Worm (Caenorhabditis elegans) whole organism, L1 larva: ENCODE results near the gene clc-7.

Experiments used
- C04F5.9 ChIP-seq: sonication (generic microtip); optimal IDR thresholded peaks from 2 replicates; lab custom pipeline; 2016; ENCODE audit warnings: missing genetic modification characterization, missing compliant biosample characterization
- aly-2 ChIP-seq: fragments of 150-350 bp; optimal IDR thresholded peaks from 2 replicates; lab custom pipeline; 2014; ENCODE audit warnings: missing biosample characterization, missing genetic modification characterization
- blmp-1 ChIP-seq: fragments of 150-350 bp; optimal IDR thresholded peaks from 2 replicates; lab custom pipeline; 2014; ENCODE audit warnings: missing biosample characterization, missing genetic modification characterization
- ceh-82 ChIP-seq, 3 experiments: fragments of 150-350 bp in 1 of 3; sonication (generic microtip) in 2 of 3; optimal IDR thresholded peaks; 2 replicates each; lab custom pipeline; 2014 to 2017; ENCODE audit warnings: missing biosample characterization in 3 of 3, missing genetic modification characterization in 3 of 3
- ceh-88 ChIP-seq: fragments of 200-800 bp; sonication (Bioruptor generic); IDR thresholded peaks from 2 replicates; pipeline ENCODE4 v1.3.6; 2022; ENCODE audit warnings: missing genetic modification characterization, missing compliant biosample characterization
- ceh-90 ChIP-seq: sonication (generic microtip); optimal IDR thresholded peaks from 2 replicates; lab custom pipeline; 2016; ENCODE audit warnings: missing genetic modification characterization, missing compliant biosample characterization
- ces-1 ChIP-seq: fragments of 150-350 bp; optimal IDR thresholded peaks from 2 replicates; lab custom pipeline; 2014; ENCODE audit warnings: missing biosample characterization, missing genetic modification reagents, missing genetic modification characterization
- efl-1 ChIP-seq, 4 experiments: fragments of 150-350 bp; optimal IDR thresholded peaks in 3 of 4; peaks in 1 of 4; 1 replicate in 1 of 4; 2 replicates in 3 of 4; lab custom pipeline; 2014; ENCODE audit warnings: missing biosample characterization in 2 of 4, missing genetic modification characterization in 2 of 4, missing genetic modification reagents in 2 of 4
- elt-2 ChIP-seq: sonication (generic microtip); optimal IDR thresholded peaks from 2 replicates; lab custom pipeline; 2016; ENCODE audit warnings: missing genetic modification characterization, mild to moderate bottlenecking, inconsistent platforms, missing compliant biosample characterization, missing genetic modification reagents
- elt-3 ChIP-seq, 6 experiments: fragments of 150-350 bp in 1 of 6; sonication (generic microtip); optimal IDR thresholded peaks; 2 replicates each; lab custom pipeline; 2017 to 2018; ENCODE audit warnings: missing biosample characterization in 6 of 6, missing genetic modification characterization in 6 of 6, inconsistent platforms in 1 of 6
- ets-5 ChIP-seq: fragments of 200-800 bp; sonication (Bioruptor generic); IDR thresholded peaks from 2 replicates; pipeline ENCODE4 v1.3.6; 2022; ENCODE audit warnings: missing genetic modification characterization, missing compliant biosample characterization
- fos-1 ChIP-seq: fragments of 150-350 bp; optimal IDR thresholded peaks from 2 replicates; lab custom pipeline; 2014; ENCODE audit warnings: missing biosample characterization, missing genetic modification characterization
- grh-1 ChIP-seq: fragments of 200-800 bp; sonication (Bioruptor generic); IDR thresholded peaks from 2 replicates; pipeline ENCODE4 v1.3.6; 2022; ENCODE audit warnings: missing genetic modification reagents, missing genetic modification characterization, missing compliant biosample characterization
- hlh-17 ChIP-seq: fragments of 200-800 bp; sonication (Bioruptor generic); optimal IDR thresholded peaks from 2 replicates; lab custom pipeline; 2018; ENCODE audit warnings: missing genetic modification characterization, mild to moderate bottlenecking, missing compliant biosample characterization, moderate library complexity, borderline replicate concordance
- hpl-2 ChIP-seq: fragments of 150-350 bp; optimal IDR thresholded peaks from 2 replicates; lab custom pipeline; 2014; ENCODE audit warnings: missing biosample characterization, missing genetic modification reagents, missing genetic modification characterization
- irx-1 ChIP-seq: sonication (generic microtip); optimal IDR thresholded peaks from 2 replicates; lab custom pipeline; 2016; ENCODE audit warnings: missing genetic modification characterization, missing compliant biosample characterization
- lin-14 ChIP-seq: fragments of 200-800 bp; sonication (Bioruptor generic); optimal IDR thresholded peaks from 2 replicates; lab custom pipeline; 2018; ENCODE audit warnings: mild to moderate bottlenecking, missing genetic modification characterization, moderate library complexity, missing compliant biosample characterization
- lin-15B ChIP-seq: fragments of 150-350 bp; sonication (generic microtip); optimal IDR thresholded peaks from 3 replicates; lab custom pipeline; 2014; ENCODE audit warnings: missing biosample characterization, missing genetic modification characterization
- lin-35 ChIP-seq, 2 experiments: fragments of 150-350 bp; optimal IDR thresholded peaks; 2 replicates each; lab custom pipeline; 2014; ENCODE audit warnings: missing biosample characterization in 2 of 2, missing genetic modification characterization in 2 of 2, missing genetic modification reagents in 2 of 2
- lin-39 ChIP-seq: fragments of 150-350 bp; optimal IDR thresholded peaks from 2 replicates; lab custom pipeline; 2014; ENCODE audit warnings: missing biosample characterization, missing genetic modification reagents, missing genetic modification characterization
- lsy-2 ChIP-seq, 2 experiments: fragments of 150-350 bp; optimal IDR thresholded peaks; 2 replicates each; lab custom pipeline; 2014; ENCODE audit warnings: missing biosample characterization in 2 of 2, missing genetic modification characterization in 2 of 2
- mdl-1 ChIP-seq, 2 experiments: fragments of 150-350 bp; optimal IDR thresholded peaks; 2 replicates each; lab custom pipeline; 2014 to 2017; ENCODE audit warnings: missing biosample characterization in 2 of 2, missing genetic modification characterization in 2 of 2, inconsistent platforms in 1 of 2
- mep-1 ChIP-seq: fragments of 150-350 bp; optimal IDR thresholded peaks from 2 replicates; lab custom pipeline; 2014; ENCODE audit warnings: missing biosample characterization, missing genetic modification characterization
- nhr-19 ChIP-seq: fragments of 200-800 bp; sonication (Bioruptor generic); conservative IDR thresholded peaks from 2 replicates; pipeline ENCODE4 v1.3.6; 2022; ENCODE audit warnings: missing genetic modification characterization, missing compliant biosample characterization
- nhr-20 ChIP-seq: sonication (generic microtip); optimal IDR thresholded peaks from 2 replicates; lab custom pipeline; 2016; ENCODE audit warnings: mild to moderate bottlenecking, missing genetic modification characterization, missing compliant biosample characterization
- nhr-237 ChIP-seq: fragments of 150-350 bp; optimal IDR thresholded peaks from 2 replicates; lab custom pipeline; 2014; ENCODE audit warnings: missing biosample characterization, missing genetic modification characterization
- nhr-47 ChIP-seq: sonication (generic microtip); optimal IDR thresholded peaks from 2 replicates; lab custom pipeline; 2016; ENCODE audit warnings: mild to moderate bottlenecking, missing genetic modification characterization, moderate library complexity, missing compliant biosample characterization
- nhr-71 ChIP-seq: sonication (generic microtip); optimal IDR thresholded peaks from 2 replicates; lab custom pipeline; 2016; ENCODE audit warnings: mild to moderate bottlenecking, missing genetic modification characterization, moderate library complexity, missing compliant biosample characterization
- nhr-76 ChIP-seq: sonication (generic microtip); optimal IDR thresholded peaks from 2 replicates; lab custom pipeline; 2017; ENCODE audit warnings: missing biosample characterization, missing genetic modification characterization
- nhr-84 ChIP-seq: sonication (generic microtip); optimal IDR thresholded peaks from 2 replicates; lab custom pipeline; 2017; ENCODE audit warnings: missing biosample characterization, missing genetic modification characterization
- nhr-85 ChIP-seq: sonication (generic microtip); peaks from one replicate; lab custom pipeline; 2016; ENCODE audit warnings: missing genetic modification characterization, inconsistent platforms, missing compliant biosample characterization
- nhr-90 ChIP-seq: sonication (generic microtip); optimal IDR thresholded peaks from 2 replicates; lab custom pipeline; 2016; ENCODE audit warnings: mild to moderate bottlenecking, missing genetic modification characterization, missing compliant biosample characterization; ENCODE audit not compliant: poor library complexity
- snu-23 ChIP-seq: sonication (generic microtip); optimal IDR thresholded peaks from 2 replicates; lab custom pipeline; 2016; ENCODE audit warnings: missing genetic modification characterization, missing compliant biosample characterization
- sptf-1 ChIP-seq: fragments of 150-350 bp; optimal IDR thresholded peaks from 2 replicates; lab custom pipeline; 2014; ENCODE audit warnings: missing biosample characterization, missing genetic modification characterization
- tbx-2 ChIP-seq: sonication (generic microtip); optimal IDR thresholded peaks from 2 replicates; lab custom pipeline; 2016; ENCODE audit warnings: missing genetic modification characterization, missing compliant biosample characterization
- unc-130 ChIP-seq: fragments of 150-350 bp; optimal IDR thresholded peaks from 2 replicates; lab custom pipeline; 2017; ENCODE audit warnings: missing biosample characterization, missing genetic modification characterization, inconsistent platforms
- unc-30 ChIP-seq: sonication (generic microtip); optimal IDR thresholded peaks from 2 replicates; lab custom pipeline; 2017; ENCODE audit warnings: missing biosample characterization, missing genetic modification characterization
- unc-62 ChIP-seq: fragments of 150-350 bp; optimal IDR thresholded peaks from 2 replicates; lab custom pipeline; 2014; ENCODE audit warnings: missing biosample characterization, missing genetic modification reagents, missing genetic modification characterization
- vab-15 ChIP-seq: sonication (generic microtip); optimal IDR thresholded peaks from 2 replicates; lab custom pipeline; 2017; ENCODE audit warnings: missing genotype, mild to moderate bottlenecking, missing genetic modification characterization, missing compliant biosample characterization
- xbp-1 ChIP-seq: sonication (generic microtip); optimal IDR thresholded peaks from 2 replicates; lab custom pipeline; 2016; ENCODE audit warnings: missing genetic modification characterization, missing compliant biosample characterization
- zag-1 ChIP-seq: fragments of 150-350 bp; optimal IDR thresholded peaks from 2 replicates; lab custom pipeline; 2014; ENCODE audit warnings: missing biosample characterization, missing genetic modification characterization
- ztf-4 ChIP-seq: fragments of 150-350 bp; optimal IDR thresholded peaks from 2 replicates; lab custom pipeline; 2014; ENCODE audit warnings: missing biosample characterization, missing genetic modification characterization

clc-7 gene

ce11 chrX:5073895-5074294 lies 6.0 kb downstream of the clc-7 start:
- no peak for TF ChIP-seq nhr-20 (tag; lab: Kevin White, UChicago)
- no peak for TF ChIP-seq zag-1 (tag; lab: Kevin White, UChicago)
- TF ChIP-seq ets-5 (GFP tag; lab: Robert Waterston, UW): peak; percentile 91; the same call in 1 of the 2 replicates
- TF ChIP-seq nhr-85: peak; percentile 15
- TF ChIP-seq C04F5.9 (tag; lab: Kevin White, UChicago): no peak
- no peak for TF ChIP-seq snu-23 (GFP tag; lab: Kevin White, UChicago)
- TF ChIP-seq, all 84 proteins: peak for 2

- peak; percentile 40 for TF ChIP-seq lin-14 (GFP tag; lab: Kevin White, UChicago)
- TF ChIP-seq blmp-1: peak; percentile 74
- TF ChIP-seq nhr-85: peak; percentile 77
- TF ChIP-seq hpl-2: no peak
- no peak for TF ChIP-seq fos-1
Measured at ce11 chrX:5075538-5075937, 7.6 kb downstream of the clc-7 start.

DNA sequence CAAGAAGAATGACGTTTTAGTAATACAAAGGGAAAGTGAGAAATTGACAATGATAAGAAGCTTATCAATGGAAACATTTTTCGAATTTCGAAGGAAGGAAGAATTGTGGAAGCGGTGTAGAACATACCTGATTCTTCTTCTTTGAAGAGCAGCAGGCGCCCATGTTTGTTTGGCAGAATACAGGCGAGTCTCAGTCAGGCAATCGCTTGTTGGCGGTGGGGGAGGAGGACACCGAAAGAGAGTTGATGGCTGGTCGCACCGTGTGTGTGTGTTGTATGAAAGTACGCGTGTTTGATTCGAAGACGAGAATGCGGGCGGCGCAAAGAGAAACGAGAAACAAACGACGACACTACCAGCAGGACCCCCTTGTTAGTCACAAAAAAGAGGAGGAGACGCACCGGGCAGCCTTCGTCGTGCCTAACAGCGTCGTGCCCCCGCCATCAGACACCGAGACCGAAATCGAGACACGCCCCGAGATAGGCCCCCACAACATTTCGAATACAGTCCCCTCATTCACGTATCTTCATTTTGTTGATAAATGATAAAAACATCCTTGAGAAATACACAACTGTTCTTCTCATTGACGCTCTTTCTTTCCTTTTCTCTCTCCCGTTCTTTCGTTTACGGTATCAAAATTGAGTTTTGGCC lies 9.9 kb downstream of the clc-7 start, which contains the start of gene cal-5:
Gene cal-5, minus strand, starts transcription at position 266 of the 648 bp plus-strand sequence.
- peak; percentile 66 for TF ChIP-seq nhr-20 (tag; lab: Kevin White, UChicago)
- TF ChIP-seq lin-15B (tag; lab: Kevin White, UChicago): no peak
- TF ChIP-seq ces-1 (GFP tag; lab: Kevin White, UChicago): no peak
- peak; percentile 79 for TF ChIP-seq nhr-85
- TF ChIP-seq lsy-2 (tag; optimal IDR thresholded peaks at IDR 0.05; lab: Kevin White, UChicago): peak in 1 of 2 experiments; percentile 6
- no peak for TF ChIP-seq efl-1 (optimal IDR thresholded peaks at IDR 0.05; lab: Kevin White, UChicago)
- TF ChIP-seq efl-1 (GFP tag; optimal IDR thresholded peaks at IDR 0.05 in 1 of 2; lab: Kevin White, UChicago): peak in 1 of 2 experiments; percentile 71
- TF ChIP-seq lin-14 (GFP tag; lab: Kevin White, UChicago): peak; percentile 80
- TF ChIP-seq blmp-1: peak; percentile 10
- TF ChIP-seq elt-2: peak; percentile 66
- TF ChIP-seq hlh-17 (GFP tag; lab: Kevin White, UChicago): no peak
- no peak for TF ChIP-seq zag-1 (tag; lab: Kevin White, UChicago)
- 0 out of 2 replicates have a peak, but pooled peaks have one; percentile 15 for TF ChIP-seq grh-1 (GFP tag; lab: Robert Waterston, UW)
- 0 out of 2 replicates have a peak, but pooled peaks have one; percentile 10 for TF ChIP-seq nhr-19 (GFP tag; lab: Robert Waterston, UW)
- no peak for TF ChIP-seq lin-39 (tag; lab: Kevin White, UChicago)
- no peak for TF ChIP-seq nhr-84 (tag; lab: Kevin White, UChicago)
- peak in 1 of 2 experiments; percentile 52 for TF ChIP-seq mdl-1 (tag; optimal IDR thresholded peaks at IDR 0.05; lab: Kevin White, UChicago)
- peak; percentile 50 for TF ChIP-seq nhr-90 (tag; lab: Kevin White, UChicago)
- peak; percentile 44 for TF ChIP-seq snu-23 (GFP tag; lab: Kevin White, UChicago)
- TF ChIP-seq nhr-47 (tag; lab: Kevin White, UChicago): peak; percentile 26
- no peak for TF ChIP-seq ceh-88 (GFP tag; lab: Robert Waterston, UW)
- TF ChIP-seq unc-62 (GFP tag; lab: Kevin White, UChicago): no peak
- no peak for TF ChIP-seq ceh-90 (tag; lab: Kevin White, UChicago)
- TF ChIP-seq sptf-1: no peak
- peak; percentile 37 for TF ChIP-seq tbx-2
- peak; percentile 57 for TF ChIP-seq nhr-71 (tag; lab: Kevin White, UChicago)
- TF ChIP-seq elt-3 (tag; optimal IDR thresholded peaks at IDR 0.05; lab: Kevin White, UChicago): peak in 5 of 6 experiments; percentile 8 to 71 (median 51)
- TF ChIP-seq ceh-82 (tag; optimal IDR thresholded peaks at IDR 0.05; lab: Kevin White, UChicago): peak in 1 of 3 experiments; percentile 2
- no peak for TF ChIP-seq vab-15 (tag; lab: Kevin White, UChicago)
- TF ChIP-seq unc-30 (tag; lab: Kevin White, UChicago): no peak
- TF ChIP-seq nhr-237: peak; percentile 33

DNA sequence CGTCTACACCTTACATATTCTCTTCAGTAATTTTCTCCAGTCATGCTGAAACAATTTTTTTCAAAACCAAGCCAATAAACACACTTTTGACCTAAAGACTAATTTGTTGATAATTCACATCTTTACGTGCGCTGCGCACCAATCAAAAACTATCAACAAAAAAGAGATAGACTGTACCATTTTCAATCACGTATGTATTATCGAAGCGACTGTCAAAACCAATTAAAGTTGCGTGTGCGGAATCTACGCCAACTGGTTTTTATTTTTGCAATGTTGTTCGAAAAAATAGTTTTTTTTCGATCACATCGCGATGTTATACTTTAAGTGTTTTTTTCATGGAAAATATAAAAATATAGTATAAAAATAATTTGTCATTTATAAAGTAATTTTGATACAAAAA lies 11.4 kb downstream of the clc-7 start:
- peak; percentile 95 for TF ChIP-seq nhr-85
- no peak for TF ChIP-seq ztf-4 (tag; lab: Kevin White, UChicago)
- peak in 1 of 2 experiments; percentile 24 for TF ChIP-seq mdl-1 (tag; optimal IDR thresholded peaks at IDR 0.05; lab: Kevin White, UChicago)
- peak; percentile 62 for TF ChIP-seq nhr-20 (tag; lab: Kevin White, UChicago)
- TF ChIP-seq nhr-76 (tag; lab: Kevin White, UChicago): no peak
- TF ChIP-seq lin-35 (GFP tag; optimal IDR thresholded peaks at IDR 0.05; lab: Kevin White, UChicago): peak in 1 of 2 experiments; percentile 12
- peak; percentile 53 for TF ChIP-seq blmp-1
- peak; percentile 82 for TF ChIP-seq grh-1 (GFP tag; lab: Robert Waterston, UW)
- peak; percentile 22 for TF ChIP-seq nhr-90 (tag; lab: Kevin White, UChicago)
- TF ChIP-seq aly-2 (tag; lab: Kevin White, UChicago): no peak
- TF ChIP-seq unc-30 (tag; lab: Kevin White, UChicago): no peak
- TF ChIP-seq snu-23 (GFP tag; lab: Kevin White, UChicago): peak; percentile 42
- no peak for TF ChIP-seq irx-1 (tag; lab: Kevin White, UChicago)
- TF ChIP-seq xbp-1 (tag; lab: Kevin White, UChicago): peak; percentile 2
- peak; percentile 33 for TF ChIP-seq tbx-2
- TF ChIP-seq nhr-71 (tag; lab: Kevin White, UChicago): peak; percentile 46
- peak; percentile 27 for TF ChIP-seq unc-130 (tag; lab: Kevin White, UChicago)
- TF ChIP-seq vab-15 (tag; lab: Kevin White, UChicago): peak; percentile 40
- TF ChIP-seq mep-1 (tag; lab: Kevin White, UChicago): peak; percentile 3
- peak in 1 of 2 experiments; percentile 51 for TF ChIP-seq lsy-2 (tag; optimal IDR thresholded peaks at IDR 0.05; lab: Kevin White, UChicago)
- TF ChIP-seq lin-14 (GFP tag; lab: Kevin White, UChicago): peak; percentile 68
- peak in 5 of 6 experiments; percentile 44 to 90 (median 68) for TF ChIP-seq elt-3 (tag; optimal IDR thresholded peaks at IDR 0.05; lab: Kevin White, UChicago)
- TF ChIP-seq, all 84 proteins: peak for 17
